Worm (Caenorhabditis elegans): Measurements from ENCODE around the gene ccm-2.

ccm-2 gene

DNA sequence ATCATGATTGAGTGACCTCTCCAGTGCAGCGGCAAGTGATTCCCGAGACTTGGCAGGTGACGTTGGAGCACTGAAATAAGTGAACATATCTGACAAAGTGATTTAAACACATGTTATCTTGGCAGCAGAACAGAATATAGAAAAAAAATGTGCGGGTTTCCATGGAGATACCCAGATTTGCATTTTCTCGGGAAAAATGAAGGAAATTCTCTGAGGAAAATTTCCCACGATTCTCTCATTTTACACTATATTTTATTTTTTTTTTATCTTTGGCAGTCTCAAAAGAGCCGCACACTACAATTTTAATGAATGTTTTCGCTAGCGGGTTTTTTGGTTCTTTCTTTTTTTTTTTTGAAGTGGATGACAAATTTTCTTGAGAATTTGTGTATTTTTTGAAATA, 20.6 kb upstream of the ccm-2 start:
- TF ChIP-seq bed-3 (GFP tag; optimal IDR thresholded peaks at IDR 0.05) (no peak), lsy-2 (tag; optimal IDR thresholded peaks at IDR 0.05) (no peak), snpc-4 (tag; optimal IDR thresholded peaks at IDR 0.05) (no peak), hlh-1 (tag; optimal IDR thresholded peaks at IDR 0.05) (no peak), unc-39 (tag; optimal IDR thresholded peaks at IDR 0.05) (no peak), unc-120 (tag; optimal IDR thresholded peaks at IDR 0.05; ENCODE audit: poor library complexity, severe bottlenecking) (no peak), lin-32 (GFP tag; optimal IDR thresholded peaks at IDR 0.05) (no peak), lin-13 (tag; optimal IDR thresholded peaks at IDR 0.05) (no peak), nhr-28 (tag; optimal IDR thresholded peaks at IDR 0.05) (no peak), ceh-43 (GFP tag; optimal IDR thresholded peaks at IDR 0.05) (no peak), mep-1 (tag; optimal IDR thresholded peaks at IDR 0.05) (no peak), mls-2 (tag; optimal IDR thresholded peaks at IDR 0.05) (no peak), ztf-11 (tag; optimal IDR thresholded peaks at IDR 0.05) (no peak), pha-4 (tag; optimal IDR thresholded peaks at IDR 0.05) (no peak), nhr-237 (tag; optimal IDR thresholded peaks at IDR 0.05) (no peak), elt-1 (tag; optimal IDR thresholded peaks at IDR 0.05; ENCODE audit: borderline replicate concordance, insufficient read depth) (no peak)

DNA sequence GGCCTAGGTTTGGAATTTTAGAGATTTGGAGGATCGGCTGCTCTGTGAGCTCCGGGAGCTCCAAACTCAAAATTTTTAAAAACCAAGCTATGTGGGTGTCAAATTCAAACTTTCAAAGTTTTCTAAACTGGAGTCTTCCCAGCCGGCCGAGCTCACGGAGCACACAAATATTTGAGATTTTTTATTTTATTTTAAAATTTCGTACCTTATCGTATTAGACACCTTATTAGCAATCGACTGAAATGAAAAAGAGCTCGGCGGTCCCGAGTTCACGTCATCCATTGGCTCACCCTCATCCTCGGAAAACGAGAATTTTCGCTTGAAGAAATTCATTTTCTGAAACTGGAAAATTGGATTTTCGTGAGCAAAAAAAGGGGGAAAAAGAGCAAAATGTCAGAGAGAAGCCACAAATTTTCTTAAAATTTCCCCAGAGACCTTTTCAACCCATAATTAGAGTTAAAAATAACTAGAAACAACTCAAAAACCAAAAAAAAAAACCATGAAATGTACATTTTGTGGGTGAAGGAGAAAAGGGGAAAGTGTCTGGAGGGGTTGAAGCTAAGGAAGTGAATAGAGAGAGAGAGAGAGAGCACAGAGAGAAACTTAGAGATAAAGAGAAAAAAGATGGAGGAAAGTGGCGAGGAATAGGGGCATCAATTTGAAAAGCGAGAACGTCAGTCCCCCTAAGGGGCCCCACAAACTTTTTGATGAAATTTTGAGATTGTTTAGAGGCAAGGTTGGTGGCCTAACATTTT, 19.5 kb upstream of the ccm-2 start, which contains the start of gene snn-1:
Gene snn-1 (minus strand): TSS at position 355 of the 755 bp plus-strand sequence.
- peak; percentile 55 for TF ChIP-seq ces-1 (GFP tag; optimal IDR thresholded peaks at IDR 0.05)
- TF ChIP-seq nhr-76 (tag; optimal IDR thresholded peaks at IDR 0.05) = no peak

- TF ChIP-seq nhr-12 (tag; optimal IDR thresholded peaks at IDR 0.05) (no peak), ces-1 (GFP tag; optimal IDR thresholded peaks at IDR 0.05) (peak; percentile 79)
These were observed 18.2 kb upstream of the ccm-2 start for ce11 chrIV:1816238-1816637.

DNA sequence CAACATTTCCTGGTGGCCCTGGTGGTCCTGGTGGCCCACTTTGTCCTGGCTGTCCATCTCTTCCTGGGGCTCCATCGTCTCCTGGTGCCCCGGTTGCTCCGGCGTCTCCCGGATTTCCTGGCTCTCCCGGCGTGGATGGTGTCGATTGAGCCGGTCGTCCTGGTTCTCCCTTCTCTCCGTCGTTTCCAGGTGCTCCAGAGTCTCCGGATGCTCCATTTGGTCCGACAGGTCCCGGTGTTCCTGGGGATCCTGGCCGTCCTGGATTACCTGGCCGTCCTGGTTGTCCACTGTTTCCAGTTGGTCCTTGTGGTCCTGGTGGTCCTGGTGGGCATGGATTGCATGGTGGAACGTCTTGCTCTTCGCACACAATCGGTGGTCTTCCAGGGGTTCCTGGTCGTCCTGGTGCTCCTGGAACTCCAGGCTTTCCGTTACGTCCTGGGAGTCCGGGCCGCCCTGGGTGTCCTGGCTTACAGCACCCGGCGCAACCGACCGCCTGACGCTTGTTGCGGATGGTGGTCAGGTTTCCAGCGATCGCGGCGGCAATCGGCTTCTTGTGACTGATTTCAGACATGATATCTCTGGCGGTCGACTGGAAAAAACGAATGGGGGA, 15.9 kb upstream of the ccm-2 start:
- TF ChIP-seq flh-1 (GFP tag; optimal IDR thresholded peaks at IDR 0.05) (no peak), mls-2 (tag; optimal IDR thresholded peaks at IDR 0.05) (no peak), unc-39 (tag; optimal IDR thresholded peaks at IDR 0.05) (no peak), nhr-12 (tag; optimal IDR thresholded peaks at IDR 0.05) (no peak), unc-62 (GFP tag; optimal IDR thresholded peaks at IDR 0.05) (no peak), ces-1 (GFP tag; optimal IDR thresholded peaks at IDR 0.05) (no peak), ceh-39 (tag; optimal IDR thresholded peaks at IDR 0.05) (no peak), nhr-28 (tag; optimal IDR thresholded peaks at IDR 0.05) (no peak), sem-2 (GFP tag; optimal IDR thresholded peaks at IDR 0.05) (no peak), lin-13 (tag; optimal IDR thresholded peaks at IDR 0.05) (no peak), pha-4 (tag; optimal IDR thresholded peaks at IDR 0.05) (no peak), unc-120 (tag; optimal IDR thresholded peaks at IDR 0.05; ENCODE audit: poor library complexity, severe bottlenecking) (no peak), lin-32 (GFP tag; optimal IDR thresholded peaks at IDR 0.05) (no peak), sptf-1 (tag; optimal IDR thresholded peaks at IDR 0.05) (no peak), elt-1 (tag; optimal IDR thresholded peaks at IDR 0.05; ENCODE audit: borderline replicate concordance, insufficient read depth) (no peak), ham-2 (GFP tag; optimal IDR thresholded peaks at IDR 0.05) (no peak)

ce11 chrIV:1820153-1820552, 14.3 kb upstream of the ccm-2 start, which contains the start of gene col-109:
col-109 (minus strand) TSS chrIV:1820253.
- no peak for TF ChIP-seq mep-1 (tag; optimal IDR thresholded peaks at IDR 0.05)
- TF ChIP-seq ceh-83 (GFP tag; optimal IDR thresholded peaks at IDR 0.05) = no peak
- no peak for TF ChIP-seq bed-3 (GFP tag; optimal IDR thresholded peaks at IDR 0.05)
- TF ChIP-seq unc-62 (GFP tag; optimal IDR thresholded peaks at IDR 0.05) = no peak
- TF ChIP-seq blmp-1 (tag; optimal IDR thresholded peaks at IDR 0.05) = no peak
- TF ChIP-seq lsy-2 (tag; optimal IDR thresholded peaks at IDR 0.05) = no peak
- no peak for TF ChIP-seq nhr-237 (tag; optimal IDR thresholded peaks at IDR 0.05)
- TF ChIP-seq zip-8 (tag; optimal IDR thresholded peaks at IDR 0.05) = no peak
- TF ChIP-seq snpc-4 (tag; optimal IDR thresholded peaks at IDR 0.05) = no peak
- no peak for TF ChIP-seq flh-1 (GFP tag; optimal IDR thresholded peaks at IDR 0.05)
- TF ChIP-seq M03D4.4 (tag; optimal IDR thresholded peaks at IDR 0.05) = no peak
- TF ChIP-seq ham-2 (GFP tag; optimal IDR thresholded peaks at IDR 0.05) = no peak
- no peak for TF ChIP-seq drap-1 (GFP tag; optimal IDR thresholded peaks at IDR 0.05)

All from whole organism, mixed stage, embryonic.